Worm (Caenorhabditis elegans) whole organism, L4/young adult: ENCODE data around the gene afmd-1.

Experiments used
- W03F9.2 ChIP-seq: fragments of 150-350 bp; optimal IDR thresholded peaks from 2 replicates; lab custom pipeline; 2014; ENCODE audit warnings: missing biosample characterization, missing genetic modification characterization
- dao-5 ChIP-seq: sonication (generic microtip); optimal IDR thresholded peaks from 2 replicates; lab custom pipeline; 2016; ENCODE audit warnings: missing genotype, missing genetic modification characterization, moderate library complexity, missing compliant biosample characterization
- him-1 ChIP-seq: sonication (generic microtip); optimal IDR thresholded peaks from 2 replicates; lab custom pipeline; 2016; ENCODE audit warnings: missing genotype, missing genetic modification reagents, missing genetic modification characterization, missing compliant biosample characterization

DNA sequence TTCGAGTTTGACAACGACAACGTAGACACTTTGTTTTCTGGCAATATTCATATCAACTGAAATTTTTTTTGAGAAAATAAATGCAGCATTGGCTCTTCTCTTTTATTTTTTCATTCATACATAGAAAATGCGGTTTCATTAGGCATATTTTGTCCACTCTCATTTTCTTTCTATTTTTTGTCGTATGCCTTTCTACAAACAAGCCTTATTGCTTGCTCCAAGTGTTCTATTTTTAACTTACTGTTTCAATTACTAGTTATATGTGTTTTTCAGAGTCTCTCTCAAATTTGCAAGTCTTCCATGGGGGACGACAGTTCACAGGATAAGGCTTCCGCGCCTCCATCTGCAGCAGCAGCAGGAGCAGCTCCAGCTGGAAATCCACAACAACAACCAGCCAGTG, 38.1 kb upstream of the afmd-1 start, which contains the start of gene kcc-1:
- TF ChIP-seq W03F9.2 (tag; lab: Kevin White, UChicago) (no peak), him-1 (tag; lab: Kevin White, UChicago) (no peak), dao-5 (no peak)
